Worm (Caenorhabditis elegans) whole organism, late embryonic: ENCODE results near the gene nipa-1.
A peak's percentile ranks its signal among the peaks of the same experiment; 100 is the strongest.

ENCODE experiments used
- C38D4.7 ChIP-seq: fragments of 200-800 bp; sonication (Bioruptor generic); optimal IDR thresholded peaks from 2 replicates; lab custom pipeline; 2018; ENCODE audit warnings: mild to moderate bottlenecking, missing genetic modification characterization, moderate library complexity, missing compliant biosample characterization
- K09A11.1 ChIP-seq: sonication (generic microtip); optimal IDR thresholded peaks from 2 replicates; lab custom pipeline; 2017; ENCODE audit warnings: antibody characterized with exemption, mild to moderate bottlenecking, missing genetic modification characterization, missing compliant biosample characterization; ENCODE audit not compliant: insufficient read depth
- T23F11.4 ChIP-seq: fragments of 200-800 bp; sonication (Bioruptor generic); optimal IDR thresholded peaks from 2 replicates; lab custom pipeline; 2018; ENCODE audit warnings: mild to moderate bottlenecking, missing genetic modification characterization, missing compliant biosample characterization
- Y22D7AL.16 ChIP-seq: sonication (generic microtip); optimal IDR thresholded peaks from 2 replicates; lab custom pipeline; 2016; ENCODE audit warnings: missing genetic modification characterization, missing compliant biosample characterization
- ahr-1 ChIP-seq: sonication (generic microtip); optimal IDR thresholded peaks from 2 replicates; lab custom pipeline; 2016; ENCODE audit warnings: missing genetic modification characterization, missing compliant biosample characterization
- ceh-14 ChIP-seq: sonication (generic microtip); optimal IDR thresholded peaks from 2 replicates; lab custom pipeline; 2016; ENCODE audit warnings: missing genotype, missing genetic modification characterization, missing compliant biosample characterization
- ceh-18 ChIP-seq: sonication (generic microtip); optimal IDR thresholded peaks from 2 replicates; lab custom pipeline; 2016; ENCODE audit warnings: missing genetic modification characterization, missing compliant biosample characterization
- ceh-22 ChIP-seq: sonication (generic microtip); optimal IDR thresholded peaks from 2 replicates; lab custom pipeline; 2017; ENCODE audit warnings: missing biosample characterization, missing genetic modification characterization
- ceh-30 ChIP-seq: fragments of 150-350 bp; optimal IDR thresholded peaks from 2 replicates; lab custom pipeline; 2014; ENCODE audit warnings: missing biosample characterization, missing genetic modification characterization
- ceh-31 ChIP-seq: sonication (generic microtip); optimal IDR thresholded peaks from 2 replicates; lab custom pipeline; 2016; ENCODE audit warnings: missing genetic modification characterization, missing compliant biosample characterization
- ceh-45 ChIP-seq: fragments of 200-800 bp; sonication (Bioruptor generic); IDR thresholded peaks from 2 replicates; pipeline ENCODE4 v1.3.6; 2022; ENCODE audit warnings: missing genetic modification reagents, missing genetic modification characterization, missing compliant biosample characterization
- ceh-9 ChIP-seq: sonication (generic microtip); optimal IDR thresholded peaks from 2 replicates; lab custom pipeline; 2016; ENCODE audit warnings: mild to moderate bottlenecking, missing genetic modification characterization, inconsistent platforms, missing compliant biosample characterization
- dve-1 ChIP-seq: sonication (generic microtip); optimal IDR thresholded peaks from 2 replicates; lab custom pipeline; 2017; ENCODE audit warnings: antibody characterized with exemption, mild to moderate bottlenecking, missing genetic modification characterization, missing compliant biosample characterization
- elt-2 ChIP-seq: sonication (generic microtip); optimal IDR thresholded peaks from 2 replicates; lab custom pipeline; 2016; ENCODE audit warnings: missing genetic modification reagents, missing genetic modification characterization, missing compliant biosample characterization
- elt-4 ChIP-seq: sonication (generic microtip); optimal IDR thresholded peaks from 2 replicates; lab custom pipeline; 2016; ENCODE audit warnings: missing genetic modification characterization, missing compliant biosample characterization
- fax-1 ChIP-seq: sonication (generic microtip); optimal IDR thresholded peaks from 2 replicates; lab custom pipeline; 2016; ENCODE audit warnings: missing genotype, missing genetic modification characterization, missing compliant biosample characterization
- fkh-10 ChIP-seq: fragments of 150-350 bp; optimal IDR thresholded peaks from 2 replicates; lab custom pipeline; 2014; ENCODE audit warnings: missing biosample characterization, missing genetic modification reagents, missing genetic modification characterization
- fkh-6 ChIP-seq: sonication (generic microtip); optimal IDR thresholded peaks from 2 replicates; lab custom pipeline; 2016; ENCODE audit warnings: missing genetic modification characterization, missing compliant biosample characterization
- hlh-13 ChIP-seq: fragments of 200-800 bp; sonication (Bioruptor generic); optimal IDR thresholded peaks from 2 replicates; lab custom pipeline; 2018; ENCODE audit warnings: mild to moderate bottlenecking, missing genetic modification characterization, missing compliant biosample characterization
- hlh-30 ChIP-seq: sonication (generic microtip); optimal IDR thresholded peaks from 2 replicates; lab custom pipeline; 2017; ENCODE audit warnings: antibody characterized with exemption, missing genetic modification characterization, missing compliant biosample characterization; ENCODE audit not compliant: insufficient read depth
- hlh-8 ChIP-seq: sonication (generic microtip); optimal IDR thresholded peaks from 2 replicates; lab custom pipeline; 2016; ENCODE audit warnings: missing genotype, missing genetic modification characterization, missing compliant biosample characterization
- madf-2 ChIP-seq: sonication (generic microtip); optimal IDR thresholded peaks from 2 replicates; lab custom pipeline; 2017; ENCODE audit warnings: missing genetic modification characterization, missing compliant biosample characterization
- mec-3 ChIP-seq: sonication (generic microtip); optimal IDR thresholded peaks from 2 replicates; lab custom pipeline; 2016; ENCODE audit warnings: borderline replicate concordance, missing genetic modification characterization, missing compliant biosample characterization
- nhr-232 ChIP-seq: sonication (generic microtip); optimal IDR thresholded peaks from 2 replicates; lab custom pipeline; 2016; ENCODE audit warnings: missing genetic modification characterization, missing compliant biosample characterization
- odd-2 ChIP-seq: sonication (generic microtip); optimal IDR thresholded peaks from 2 replicates; lab custom pipeline; 2017; ENCODE audit warnings: antibody characterized with exemption, mild to moderate bottlenecking, missing genetic modification characterization, missing compliant biosample characterization
- pag-3 ChIP-seq: sonication (generic microtip); optimal IDR thresholded peaks from 2 replicates; lab custom pipeline; 2016; ENCODE audit warnings: missing compliant biosample characterization, missing genetic modification characterization, borderline replicate concordance
- pat-9 ChIP-seq: fragments of 200-800 bp; sonication (Bioruptor generic); optimal IDR thresholded peaks from 2 replicates; lab custom pipeline; 2018; ENCODE audit warnings: mild to moderate bottlenecking, missing genetic modification characterization, moderate library complexity, missing compliant biosample characterization
- pha-4 ChIP-seq: fragments of 150-350 bp; optimal IDR thresholded peaks from 2 replicates; lab custom pipeline; 2018; ENCODE audit warnings: missing biosample characterization, missing genetic modification reagents, missing genetic modification characterization
- pros-1 ChIP-seq: fragments of 150-350 bp; optimal IDR thresholded peaks from 2 replicates; lab custom pipeline; 2014; ENCODE audit warnings: missing biosample characterization, missing genetic modification reagents, missing genetic modification characterization
- ref-2 ChIP-seq: sonication (generic microtip); optimal IDR thresholded peaks from 2 replicates; lab custom pipeline; 2016; ENCODE audit warnings: missing genetic modification characterization, missing compliant biosample characterization
- rnt-1 ChIP-seq: sonication (generic microtip); optimal IDR thresholded peaks from 2 replicates; lab custom pipeline; 2016; ENCODE audit warnings: missing genetic modification characterization, missing compliant biosample characterization
- sdc-2 ChIP-seq: sonication (generic microtip); optimal IDR thresholded peaks from 2 replicates; lab custom pipeline; 2016; ENCODE audit warnings: missing genotype, missing genetic modification characterization, missing compliant biosample characterization
- sox-2 ChIP-seq: fragments of 200-800 bp; sonication (Bioruptor generic); IDR thresholded peaks from 2 replicates; pipeline ENCODE4 v1.3.6; 2022; ENCODE audit warnings: missing genetic modification reagents, missing genetic modification characterization, missing compliant biosample characterization
- syd-9 ChIP-seq: sonication (generic microtip); optimal IDR thresholded peaks from 2 replicates; lab custom pipeline; 2016; ENCODE audit warnings: mild to moderate bottlenecking, missing genetic modification characterization, moderate library complexity, missing compliant biosample characterization
- tbx-2 ChIP-seq: sonication (generic microtip); optimal IDR thresholded peaks from 2 replicates; lab custom pipeline; 2016; ENCODE audit warnings: missing genetic modification characterization, missing compliant biosample characterization
- ttx-3 ChIP-seq: sonication (generic microtip); optimal IDR thresholded peaks from 2 replicates; lab custom pipeline; 2016; ENCODE audit warnings: missing genetic modification reagents, missing genetic modification characterization, missing compliant biosample characterization
- unc-42 ChIP-seq: sonication (generic microtip); optimal IDR thresholded peaks from 2 replicates; lab custom pipeline; 2016; ENCODE audit warnings: missing genotype, missing genetic modification characterization, missing compliant biosample characterization
- unc-55 ChIP-seq: sonication (generic microtip); optimal IDR thresholded peaks from 2 replicates; lab custom pipeline; 2017; ENCODE audit warnings: missing biosample characterization, missing genetic modification reagents, missing genetic modification characterization
- ztf-16 ChIP-seq: sonication (generic microtip); optimal IDR thresholded peaks from 2 replicates; lab custom pipeline; 2017; ENCODE audit warnings: missing genetic modification characterization, missing compliant biosample characterization

Gene nipa-1

DNA sequence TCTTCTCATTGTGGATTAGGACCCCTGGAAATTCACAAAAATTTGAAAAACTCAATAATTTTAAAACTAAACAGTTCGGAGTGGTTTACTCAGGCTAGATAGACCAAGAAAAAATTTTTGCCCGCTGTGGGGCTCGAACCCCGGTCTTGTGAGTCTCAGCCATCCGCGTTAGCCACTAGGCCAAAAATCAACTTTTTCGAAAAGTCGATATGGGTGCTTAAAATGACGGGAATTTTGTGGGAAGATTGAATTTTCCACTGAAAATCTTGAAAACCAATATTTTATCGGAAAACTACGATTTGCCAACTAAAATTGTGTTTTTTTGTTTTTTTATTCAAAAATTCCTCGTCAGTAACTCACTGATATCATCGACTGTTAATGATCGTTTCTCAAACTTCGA lies 19.4 kb downstream of the nipa-1 start:
- TF ChIP-seq fkh-6 (tag; lab: Kevin White, UChicago) = no peak
- TF ChIP-seq syd-9 (tag; lab: Kevin White, UChicago) = no peak
- TF ChIP-seq sdc-2 (tag; lab: Kevin White, UChicago) = no peak
- TF ChIP-seq ceh-14 (tag; lab: Kevin White, UChicago) = no peak
- no peak for TF ChIP-seq elt-4 (tag; lab: Kevin White, UChicago)
- no peak for TF ChIP-seq ref-2
- no peak for TF ChIP-seq nhr-232 (tag; lab: Kevin White, UChicago)
- TF ChIP-seq T23F11.4 (GFP tag; lab: Kevin White, UChicago) = no peak
- no peak for TF ChIP-seq ahr-1 (tag; lab: Kevin White, UChicago)
- TF ChIP-seq sox-2 (GFP tag; lab: Robert Waterston, UW) = no peak
- no peak for TF ChIP-seq unc-55
- no peak for TF ChIP-seq fax-1
- no peak for TF ChIP-seq pros-1 (tag; lab: Kevin White, UChicago)
- no peak for TF ChIP-seq pag-3 (tag; lab: Kevin White, UChicago)
- TF ChIP-seq ceh-31 (tag; lab: Kevin White, UChicago) = no peak
- no peak for TF ChIP-seq ttx-3
- TF ChIP-seq fkh-10 (GFP tag; lab: Kevin White, UChicago) = no peak
- no peak for TF ChIP-seq K09A11.1 (tag; lab: Kevin White, UChicago)
- no peak for TF ChIP-seq ztf-16 (tag; lab: Kevin White, UChicago)

DNA sequence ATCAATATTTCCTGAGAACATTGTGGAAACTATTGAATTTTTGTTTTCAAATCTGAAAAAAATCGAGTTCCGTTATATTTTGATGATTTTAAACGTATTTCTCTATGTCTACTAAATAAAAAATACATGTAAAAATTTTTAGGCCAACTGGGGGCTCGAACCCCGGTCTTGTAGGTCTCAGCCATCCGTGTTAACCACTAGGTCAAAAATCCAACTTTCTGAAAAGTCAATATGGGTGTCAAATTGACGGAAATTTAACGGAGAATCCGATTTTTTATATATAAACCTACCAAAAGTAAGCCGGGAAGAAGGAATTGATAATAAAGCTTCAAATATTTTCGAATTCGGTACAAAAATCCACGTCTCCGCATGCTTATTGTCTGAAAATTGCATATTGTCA lies 20.6 kb downstream of the nipa-1 start:
- TF ChIP-seq pat-9 (tag; lab: Kevin White, UChicago) = no peak
- no peak for TF ChIP-seq sox-2 (GFP tag; lab: Robert Waterston, UW)
- no peak for TF ChIP-seq dve-1
- TF ChIP-seq tbx-2 (tag; lab: Kevin White, UChicago) = no peak

DNA sequence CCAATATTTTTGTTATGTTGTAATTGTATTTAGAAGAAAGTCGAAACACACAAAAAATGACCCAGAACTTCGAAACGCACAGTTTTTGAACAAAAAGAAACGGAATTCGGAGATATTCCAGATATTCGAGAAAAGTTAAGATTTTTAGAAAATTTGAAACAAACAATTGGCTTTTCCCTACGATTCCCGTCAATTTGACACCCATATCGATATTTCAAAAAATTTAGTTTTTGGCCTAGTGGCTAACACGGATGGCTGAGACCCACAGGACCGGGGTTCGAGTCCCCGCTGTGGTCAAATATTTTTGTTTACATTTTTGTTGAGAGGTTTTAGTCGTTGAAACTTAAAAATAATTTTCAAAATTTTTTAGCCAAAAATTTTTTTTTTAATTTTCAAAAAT lies 21.7 kb downstream of the nipa-1 start:
- TF ChIP-seq ttx-3 = no peak
- no peak for TF ChIP-seq pha-4 (tag; lab: Kevin White, UChicago)
- TF ChIP-seq ceh-22 (tag; lab: Kevin White, UChicago) = no peak
- TF ChIP-seq ztf-16 (tag; lab: Kevin White, UChicago) = no peak
- TF ChIP-seq ref-2 = no peak
- no peak for TF ChIP-seq rnt-1 (tag; lab: Kevin White, UChicago)
- TF ChIP-seq unc-42 = no peak
- TF ChIP-seq ceh-9 (tag; lab: Kevin White, UChicago) = no peak
- TF ChIP-seq hlh-8 (tag; lab: Kevin White, UChicago) = no peak
- no peak for TF ChIP-seq hlh-13 (GFP tag; lab: Kevin White, UChicago)
- TF ChIP-seq odd-2 = no peak
- no peak for TF ChIP-seq ceh-18 (tag; lab: Kevin White, UChicago)
- TF ChIP-seq Y22D7AL.16 = no peak
- TF ChIP-seq elt-2 (tag; lab: Kevin White, UChicago) = no peak
- TF ChIP-seq ceh-45 (GFP tag; lab: Robert Waterston, UW) = no peak
- TF ChIP-seq mec-3 (tag; lab: Kevin White, UChicago) = no peak
- TF ChIP-seq madf-2 (tag; lab: Kevin White, UChicago) = no peak
- no peak for TF ChIP-seq tbx-2 (tag; lab: Kevin White, UChicago)
- TF ChIP-seq hlh-30 (tag; lab: Kevin White, UChicago) = no peak
- no peak for TF ChIP-seq C38D4.7 (GFP tag; lab: Kevin White, UChicago)

DNA sequence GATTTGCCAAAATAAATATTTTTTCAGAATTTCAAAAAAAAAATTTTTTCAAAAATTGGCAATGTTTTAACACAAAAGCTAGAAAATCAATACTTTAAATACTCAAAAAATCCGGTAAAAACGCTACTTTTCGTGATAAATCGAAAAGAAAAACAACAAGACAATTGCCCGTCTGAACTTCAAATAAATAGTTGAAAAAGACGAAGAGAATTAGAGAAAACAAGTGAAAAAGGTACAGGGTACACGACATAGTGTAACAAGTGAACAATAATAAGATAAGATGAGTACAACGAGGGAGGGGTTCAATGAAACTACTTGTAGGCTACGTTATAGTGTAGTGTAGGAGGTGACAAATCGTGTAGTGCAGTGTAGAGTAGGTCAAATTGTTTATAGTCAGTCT lies 22.4 kb downstream of the nipa-1 start:
- no peak for TF ChIP-seq ttx-3
- peak; percentile 97 for TF ChIP-seq ceh-30 (tag; lab: Kevin White, UChicago)
